Worm (Caenorhabditis elegans) whole organism, L4 larva: ENCODE measurements around the gene fbxa-75.

Experiments
- F49E8.2 ChIP-seq: sonication (generic microtip); optimal IDR thresholded peaks from 2 replicates; lab custom pipeline; 2016; ENCODE audit warnings: missing compliant biosample characterization, mild to moderate bottlenecking, missing genetic modification characterization, borderline replicate concordance
- ZK546.5 ChIP-seq, 2 experiments: sonication (generic microtip); optimal IDR thresholded peaks; 2 replicates each; lab custom pipeline; 2017; ENCODE audit warnings: missing biosample characterization in 2 of 2, missing genetic modification characterization in 2 of 2
- aly-2 ChIP-seq: sonication (generic microtip); optimal IDR thresholded peaks from 2 replicates; lab custom pipeline; 2018; ENCODE audit warnings: missing biosample characterization, missing genetic modification characterization
- ceh-28 ChIP-seq: fragments of 150-350 bp; optimal IDR thresholded peaks from 2 replicates; lab custom pipeline; 2014; ENCODE audit warnings: missing biosample characterization, missing genetic modification reagents, missing genetic modification characterization
- egl-27 ChIP-seq: sonication (generic microtip); optimal IDR thresholded peaks from 3 replicates; lab custom pipeline; 2017; ENCODE audit warnings: missing biosample characterization, missing genetic modification reagents, missing genetic modification characterization
- nhr-102 ChIP-seq: sonication (generic microtip); optimal IDR thresholded peaks from 2 replicates; lab custom pipeline; 2016; ENCODE audit warnings: mild to moderate bottlenecking, missing genetic modification characterization, moderate library complexity, missing compliant biosample characterization
- nhr-76 ChIP-seq: fragments of 150-350 bp; optimal IDR thresholded peaks from 2 replicates; lab custom pipeline; 2014; ENCODE audit warnings: missing biosample characterization, missing genetic modification characterization
- pha-4 ChIP-seq, 2 experiments: fragments of 150-350 bp in 1 of 2; fragments of 200-800 bp in 1 of 2; sonication (Bioruptor generic) in 1 of 2; IDR thresholded peaks in 1 of 2; optimal IDR thresholded peaks in 1 of 2; 2 replicates each; pipeline versions ENCODE4 v1.3.6 to Lab custom; 2014 to 2022; ENCODE audit warnings: missing genetic modification characterization in 2 of 2, missing genetic modification reagents in 2 of 2, missing biosample characterization in 1 of 2, missing compliant biosample characterization in 1 of 2
- zfp-3 ChIP-seq: fragments of 200-800 bp; sonication (Bioruptor generic); conservative IDR thresholded peaks from 2 replicates; pipeline ENCODE4 v1.3.6; 2022; ENCODE audit warnings: missing genetic modification reagents, missing genetic modification characterization, missing compliant biosample characterization

DNA sequence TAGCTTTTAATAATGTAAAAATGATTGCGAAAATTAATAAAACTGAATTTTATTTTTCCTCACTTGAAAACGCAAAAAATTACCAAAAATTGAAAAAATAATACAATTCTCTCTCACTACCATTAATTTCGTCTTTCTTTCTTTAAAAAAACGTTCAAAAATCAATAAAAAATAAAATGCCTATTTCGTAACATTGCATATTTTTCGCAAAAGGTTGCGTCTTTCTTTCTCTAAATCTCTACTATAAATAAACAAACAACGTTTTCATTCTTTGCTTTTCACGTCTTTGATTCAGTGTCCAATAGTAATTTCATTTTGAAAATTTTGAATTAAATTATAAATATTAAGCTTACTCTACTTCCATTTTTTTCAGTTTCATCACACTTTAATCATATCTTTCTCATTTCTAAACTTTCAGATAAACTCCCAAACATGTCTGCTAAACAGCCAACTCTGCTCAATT is 18.9 kb upstream of the fbxa-75 start, which contains the start of gene fbxa-37:
- TF ChIP-seq egl-27 (tag; lab: Kevin White, UChicago) = no peak
- TF ChIP-seq zfp-3 = no peak
- no peak for TF ChIP-seq aly-2
- TF ChIP-seq nhr-76 = no peak
- no peak for TF ChIP-seq pha-4 (GFP tag; IDR thresholded peaks at IDR 0.05; lab: Robert Waterston, UW)
- no peak for TF ChIP-seq pha-4 (tag; optimal IDR thresholded peaks at IDR 0.05; lab: Kevin White, UChicago)
- no peak for TF ChIP-seq ceh-28 (tag; lab: Kevin White, UChicago)
- TF ChIP-seq nhr-102 (tag; lab: Kevin White, UChicago) = no peak
- no peak for TF ChIP-seq F49E8.2 (tag; lab: Kevin White, UChicago)
- no peak for TF ChIP-seq ZK546.5 (tag; optimal IDR thresholded peaks at IDR 0.05; lab: Kevin White, UChicago)
